Worm (Caenorhabditis elegans): ENCODE results near the gene T10C6.10.

DNA sequence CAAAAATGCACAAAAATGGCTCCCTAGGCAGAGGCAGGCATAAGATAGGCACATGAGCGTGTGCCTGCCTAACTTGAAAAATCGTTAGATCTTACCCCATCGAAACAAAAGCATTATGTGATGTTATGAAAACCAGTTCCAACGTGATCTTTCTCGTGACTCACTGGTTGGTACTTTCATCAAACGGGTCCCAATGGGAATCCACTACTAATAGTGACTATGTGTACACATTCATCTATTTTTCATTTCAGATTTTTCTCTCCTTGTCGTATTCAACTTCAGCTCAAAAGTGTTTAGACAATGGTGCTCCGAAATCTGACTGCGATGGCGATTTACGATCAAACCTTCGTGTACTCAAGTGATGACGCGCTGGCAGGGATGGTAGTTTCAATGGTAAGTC lies 18.5 kb upstream of the T10C6.10 start, which contains the start of gene srx-43:
- TF ChIP-seq ztf-11 (tag; optimal IDR thresholded peaks at IDR 0.05) (no peak), fos-1 (tag; optimal IDR thresholded peaks at IDR 0.05) (no peak), lsy-2 (tag; optimal IDR thresholded peaks at IDR 0.05) (no peak), F16B12.6 (tag; optimal IDR thresholded peaks at IDR 0.05) (no peak), skn-1 (tag; optimal IDR thresholded peaks at IDR 0.05) (no peak), dsc-1 (tag; optimal IDR thresholded peaks at IDR 0.05) (no peak)

Measured in whole organism, L1 larva.